Fruit fly (Drosophila melanogaster) whole organism, larva: ENCODE data around the gene CG13295.

Experiments used
- noc ChIP-seq: fragments of 200-800 bp; sonication (Bioruptor generic); optimal IDR thresholded peaks from 3 replicates; lab custom pipeline; 2019; ENCODE audit warnings: missing biosample characterization, mild to moderate bottlenecking, missing genetic modification characterization, moderate library complexity

The CG13295 gene

DNA sequence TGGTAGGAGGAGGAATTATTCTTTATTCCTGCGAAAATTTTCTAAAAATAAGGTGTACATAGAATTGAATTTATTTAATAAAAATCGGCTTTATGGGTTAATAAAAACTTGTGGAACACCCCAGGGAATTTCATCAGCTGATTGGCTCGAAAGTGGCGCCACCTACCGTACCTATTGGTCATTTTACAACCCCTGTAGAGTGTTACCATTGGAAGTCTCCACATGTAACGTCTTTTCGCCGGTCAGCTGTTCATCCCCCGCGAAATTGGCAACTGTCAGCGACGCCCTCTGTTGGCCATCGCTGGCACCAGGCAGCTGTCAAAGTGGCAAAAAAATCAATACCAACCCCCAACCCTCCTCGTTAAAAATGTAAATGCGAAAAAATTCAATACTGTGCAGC is 7.5 kb upstream of the CG13295 start, which contains the start of gene CG13293:
TSS of gene CG13293 (plus strand) at position 323 of the 400 bp plus-strand sequence.
- TF ChIP-seq noc, result no peak

DNA sequence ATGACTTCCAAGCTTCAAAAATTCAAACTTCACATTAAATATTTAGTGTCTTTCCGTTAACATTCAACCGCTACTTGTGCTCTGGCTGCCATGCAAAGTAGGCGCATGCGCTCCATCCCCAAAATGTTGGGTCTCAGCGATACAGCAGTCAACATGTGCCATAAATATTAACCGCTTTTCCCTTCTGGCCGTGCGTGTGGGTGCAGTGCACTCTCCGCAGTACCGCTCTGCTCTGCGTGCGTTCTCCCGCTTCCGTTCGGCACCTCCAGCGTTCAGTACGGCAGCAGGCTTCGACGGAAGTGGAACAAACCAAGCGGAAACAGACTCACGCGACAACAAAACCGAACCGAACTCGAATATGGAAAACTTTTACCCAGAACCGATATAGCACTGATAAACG is 1.4 kb upstream of the CG13295 start, which contains the start of gene ssp6:
TSS of gene ssp6 (plus strand) at position 294 of the 400 bp plus-strand sequence.
- TF ChIP-seq noc, result no peak

DNA sequence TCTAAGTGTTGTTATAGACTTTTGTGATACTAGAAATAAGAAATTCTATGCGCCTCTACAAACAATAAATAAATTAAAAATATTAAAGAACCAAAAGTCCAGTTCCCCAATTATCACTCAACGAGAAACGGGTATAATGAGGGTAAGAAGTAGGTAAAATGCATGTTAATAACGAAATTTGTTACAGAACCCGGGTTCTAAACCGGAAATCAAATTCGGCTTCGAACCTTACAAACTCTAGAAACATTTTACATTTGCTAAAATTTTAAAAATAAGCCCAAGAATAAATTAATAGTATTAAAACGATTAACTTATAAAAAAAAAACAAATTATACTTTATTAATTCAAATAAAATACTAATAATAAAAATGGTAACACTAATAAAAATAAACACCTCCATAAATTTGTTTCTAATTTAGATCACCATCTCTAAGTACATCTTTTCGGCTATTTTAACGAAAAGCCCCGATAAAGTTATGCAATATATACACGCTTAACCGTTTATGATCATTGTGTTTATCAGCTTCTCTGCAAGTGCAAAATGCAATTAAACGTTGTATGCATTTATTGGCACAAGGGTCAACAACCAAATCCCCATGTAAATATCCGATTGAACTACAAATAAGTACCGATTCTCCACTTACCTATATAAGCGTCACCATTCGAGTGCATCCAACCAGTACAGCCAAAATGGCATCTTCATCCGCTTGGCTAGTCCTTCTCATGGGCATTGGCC is 3.4 kb downstream of the CG13295 start, which contains the start of gene CG6602:
TSS of gene CG6602 (plus strand) at position 686 of the 736 bp plus-strand sequence.
- no peak for TF ChIP-seq noc

DNA sequence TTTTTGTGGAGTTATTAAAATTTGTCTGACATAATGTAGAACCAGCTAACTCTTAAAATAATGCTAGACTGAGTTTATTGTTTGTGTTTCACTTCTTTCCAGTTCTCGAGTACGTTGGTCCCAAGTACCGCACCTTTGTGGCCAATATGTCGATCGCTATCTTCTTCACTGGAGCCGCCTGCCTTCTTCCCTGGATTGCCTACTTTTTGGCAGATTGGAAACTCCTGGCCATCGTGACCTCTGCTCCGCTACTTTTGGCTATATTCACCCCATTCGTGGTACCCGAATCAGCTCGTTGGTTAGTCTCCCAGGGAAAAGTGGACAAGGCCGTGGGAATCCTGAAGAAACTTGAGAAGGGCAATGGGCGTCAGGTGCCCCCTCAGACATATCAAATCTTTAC is 4.9 kb downstream of the CG13295 start:
- TF ChIP-seq noc, result no peak

DNA sequence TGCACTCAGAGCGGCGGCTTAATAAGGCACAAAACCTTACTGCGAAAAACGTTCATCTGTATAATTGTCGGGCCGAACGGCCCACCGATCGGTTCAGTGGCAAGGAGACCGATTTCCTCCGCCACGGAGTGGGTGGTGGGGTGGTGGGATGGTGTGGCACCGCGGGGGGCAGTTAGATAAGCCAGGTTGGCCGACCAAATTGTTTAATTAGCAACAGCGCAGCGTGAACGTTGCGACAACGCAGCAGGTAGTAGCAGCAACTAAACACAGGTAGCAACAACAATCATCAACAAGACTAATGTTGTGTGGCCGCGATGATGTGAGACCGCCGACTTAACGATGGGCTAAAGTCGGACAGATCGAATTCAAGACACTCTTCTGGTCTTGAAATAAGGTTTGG is 6.9 kb downstream of the CG13295 start:
- TF ChIP-seq noc, result no peak

DNA sequence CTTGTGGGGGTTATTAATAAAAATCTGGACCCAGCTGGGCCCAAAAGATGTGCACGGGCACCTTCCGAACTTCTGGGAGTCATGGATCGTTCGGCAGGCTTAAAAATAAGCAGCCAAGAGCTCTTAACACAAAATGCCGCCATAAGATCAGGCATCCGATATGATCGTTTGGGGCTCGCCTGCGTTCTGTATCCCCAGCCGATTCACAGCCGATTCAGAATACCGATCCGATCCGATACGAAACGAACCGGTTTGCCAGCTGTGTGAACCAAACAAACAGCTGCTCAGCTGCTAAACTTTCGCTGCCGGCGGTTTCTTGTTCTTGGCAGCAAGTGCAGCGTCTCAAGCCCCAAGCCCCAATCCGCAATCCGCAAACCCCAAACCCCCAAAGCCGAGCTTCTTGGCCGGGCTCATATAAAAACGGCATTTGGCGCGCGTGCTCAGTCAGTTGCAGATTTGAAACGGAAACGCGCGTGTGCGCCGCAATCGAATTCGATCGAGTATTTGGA is 9.1 kb downstream of the CG13295 start, which contains the start of gene CG42269:
TSS of gene CG42269 (plus strand) at position 416 of the 509 bp plus-strand sequence.
- TF ChIP-seq noc, result no peak

DNA sequence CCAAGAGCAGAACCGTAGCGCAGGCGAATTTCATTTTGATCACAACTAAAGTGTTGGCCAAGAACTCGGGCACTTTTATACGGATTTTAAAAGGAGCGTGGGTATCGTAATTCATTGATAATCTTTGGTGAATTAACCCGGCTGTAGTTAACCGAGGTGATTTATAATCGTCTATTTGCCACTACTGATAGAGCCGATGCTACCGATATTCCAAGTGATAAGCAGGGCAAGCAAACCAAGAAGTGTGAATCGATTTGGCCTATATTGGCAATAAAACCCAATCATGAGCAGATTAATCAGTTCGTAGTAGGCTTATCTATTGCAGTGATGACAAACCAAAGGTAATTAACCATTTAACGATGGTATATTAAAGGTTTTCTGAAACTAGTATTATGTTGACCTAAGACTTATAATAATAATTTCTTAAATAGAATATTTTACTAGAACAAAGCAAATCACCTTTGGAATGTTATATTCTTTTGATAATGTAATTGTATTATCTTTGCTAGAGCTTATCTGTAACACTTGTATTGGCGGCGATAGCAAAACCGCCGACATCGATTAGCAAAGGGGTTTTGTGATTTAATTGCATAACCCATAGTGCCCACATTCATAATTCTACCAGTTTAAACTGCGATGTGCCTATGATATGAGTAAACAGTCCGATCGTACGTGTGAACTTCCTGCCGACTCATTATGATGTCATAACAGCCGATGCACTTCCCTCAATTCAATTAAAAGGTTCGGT is 12.0 kb downstream of the CG13295 start, which contains the start of gene CG10472:
TSS of gene CG10472 (minus strand) at position 51 of the 748 bp plus-strand sequence.
- TF ChIP-seq noc, result peak; percentile 24

DNA sequence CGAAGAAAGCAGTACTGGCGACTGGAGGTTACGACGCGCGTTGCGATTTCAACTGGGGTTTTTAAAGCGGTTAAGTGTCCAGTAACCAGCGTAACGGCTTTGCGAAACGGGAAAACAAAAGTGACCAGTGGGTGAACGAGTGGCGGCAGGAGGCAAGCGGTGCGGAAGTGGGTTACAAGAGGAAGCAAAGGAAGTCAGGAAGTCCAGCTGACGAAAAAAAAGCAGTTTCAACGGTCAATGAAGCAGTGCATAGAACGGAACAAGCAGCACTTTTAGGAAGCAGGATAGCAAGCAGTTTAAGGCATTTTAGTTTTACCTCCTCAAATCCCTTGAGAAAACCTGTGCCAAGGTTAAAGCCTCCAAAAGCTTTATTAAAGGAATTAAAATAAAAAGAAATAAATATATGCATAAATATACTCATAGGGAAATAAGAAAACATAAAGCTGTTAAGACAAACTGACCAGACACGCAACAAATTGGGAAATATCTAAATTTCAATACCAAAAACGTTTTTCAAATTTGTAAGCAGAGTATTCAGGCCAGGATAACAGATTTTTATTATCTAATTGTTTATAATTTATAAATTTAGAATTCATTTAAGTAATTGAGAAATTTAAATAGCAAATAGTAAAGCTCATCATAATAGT is 15.9 kb downstream of the CG13295 start, which contains the start of gene CG6592:
TSS of gene CG6592 (plus strand) at position 597 of the 647 bp plus-strand sequence.
- TF ChIP-seq noc, result no peak

DNA sequence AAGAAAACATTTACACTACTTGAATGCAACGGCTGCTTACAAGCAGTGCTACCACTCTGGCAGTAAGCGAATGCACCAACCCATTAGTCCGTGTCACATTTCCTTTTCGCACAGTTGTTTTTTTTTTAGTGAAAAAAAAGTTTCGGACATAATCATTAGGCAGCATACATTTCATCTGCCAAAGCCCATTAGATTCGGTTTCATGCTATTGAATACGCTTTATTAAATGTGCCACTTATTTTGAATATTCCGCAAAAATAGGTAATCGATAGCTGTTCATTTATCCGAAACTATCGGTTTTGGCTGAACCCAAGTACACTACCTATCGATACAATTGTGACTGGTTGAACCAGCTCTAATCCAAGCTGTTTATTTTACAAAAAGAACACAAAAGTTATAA is 20.2 kb downstream of the CG13295 start, which contains the start of gene tant:
TSS of gene tant (plus strand) at position 334 of the 400 bp plus-strand sequence.
- TF ChIP-seq noc, result no peak

DNA sequence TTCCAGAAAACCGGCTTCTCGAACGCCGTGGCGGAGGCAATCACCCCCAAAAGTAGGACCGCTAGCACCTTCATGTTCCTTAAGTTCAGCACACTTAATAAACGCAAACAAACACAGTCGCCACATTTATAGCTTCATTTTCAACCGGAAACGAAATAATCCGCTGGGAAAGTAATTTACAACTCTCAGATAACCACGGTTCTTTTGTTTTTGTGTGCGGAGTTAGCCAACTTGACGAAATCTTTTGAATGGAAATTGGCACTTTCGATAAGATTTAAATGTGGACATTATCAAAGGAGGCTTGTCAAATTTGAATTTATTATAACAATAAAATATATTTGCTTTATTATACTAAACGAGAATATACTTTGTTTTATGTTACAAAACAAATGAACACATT is 20.7 kb downstream of the CG13295 start, which contains the start of gene Jon65Ai:
TSS of gene Jon65Ai (minus strand) at position 101 of the 400 bp plus-strand sequence.
- TF ChIP-seq noc, result peak; percentile 29

DNA sequence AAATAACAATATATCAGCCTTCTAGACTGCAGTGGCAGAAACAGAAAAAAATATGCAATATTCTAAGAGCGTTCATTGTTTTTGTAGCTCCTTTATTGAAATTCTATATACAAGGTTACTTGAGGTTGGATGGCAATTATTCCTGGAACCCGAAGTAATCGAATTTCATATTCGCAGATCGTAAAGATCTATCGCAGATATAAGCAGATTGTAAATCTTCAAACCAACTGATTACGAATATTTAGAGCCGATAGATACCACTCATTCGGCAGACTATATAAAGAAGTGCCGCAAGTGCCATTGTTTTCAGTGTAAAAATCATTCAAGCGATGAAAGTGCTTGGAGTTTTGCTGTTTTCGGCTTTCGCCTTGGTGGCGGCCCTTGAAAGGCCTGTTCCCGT is 23.0 kb downstream of the CG13295 start, which contains the start of gene Jon65Aii:
TSS of gene Jon65Aii (plus strand) at position 301 of the 400 bp plus-strand sequence.
- TF ChIP-seq noc, result peak; percentile 5

DNA sequence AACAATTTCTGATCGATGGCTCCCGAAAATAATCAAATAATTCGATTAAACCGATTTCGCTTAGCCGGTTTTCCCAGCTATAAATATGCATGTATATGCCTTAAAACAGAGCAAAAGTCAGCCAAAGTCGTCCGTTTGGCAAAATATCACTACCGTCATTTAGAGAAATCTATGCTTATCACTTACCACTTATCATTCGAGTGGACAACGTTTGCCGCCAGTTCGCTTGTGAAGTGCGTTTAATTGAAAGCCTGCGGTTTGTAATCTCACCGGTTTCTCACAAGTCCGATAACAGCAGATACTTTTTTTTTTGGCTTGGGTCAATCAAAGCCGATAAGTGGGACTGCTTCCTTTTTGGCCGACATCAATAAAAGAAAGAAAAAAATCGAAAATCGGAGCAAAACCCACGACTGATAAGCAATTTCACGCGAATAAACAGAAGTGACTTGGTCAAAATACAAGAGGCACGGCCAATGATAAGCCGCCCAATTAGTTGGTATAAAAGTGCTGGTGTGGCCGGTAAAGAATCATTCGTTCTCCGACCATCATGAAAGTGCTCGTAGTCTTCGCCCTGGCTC is 24.7 kb downstream of the CG13295 start, which contains the start of gene Jon65Aiii:
TSS of gene Jon65Aiii (plus strand) at position 528 of the 578 bp plus-strand sequence.
- TF ChIP-seq noc, result peak; percentile 74

DNA sequence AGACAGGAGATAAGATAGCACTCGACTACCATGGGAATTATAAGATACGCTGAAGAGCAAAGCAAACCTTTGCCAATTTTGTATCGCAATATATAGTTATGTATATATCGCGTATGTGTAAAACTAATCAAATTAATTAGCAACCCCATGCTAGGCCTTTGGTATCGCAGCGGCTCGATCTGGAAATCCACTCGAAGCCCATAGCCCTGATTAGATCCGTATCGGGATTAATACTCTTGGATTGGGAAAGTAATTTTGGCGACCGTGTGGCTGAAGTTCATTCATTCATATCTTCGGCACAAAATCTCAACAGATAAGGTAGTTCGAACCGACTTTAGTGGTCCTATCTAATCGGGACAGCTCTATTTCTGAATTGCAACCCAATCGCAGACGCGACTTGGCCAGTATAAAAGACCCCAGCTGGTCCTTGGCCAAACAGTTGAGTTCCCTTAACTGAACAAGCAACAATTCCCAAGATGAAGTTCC is 36.3 kb downstream of the CG13295 start, which contains the start of gene Jon65Aiv:
TSS of gene Jon65Aiv (plus strand) at position 436 of the 486 bp plus-strand sequence.
- TF ChIP-seq noc, result peak; percentile 62

DNA sequence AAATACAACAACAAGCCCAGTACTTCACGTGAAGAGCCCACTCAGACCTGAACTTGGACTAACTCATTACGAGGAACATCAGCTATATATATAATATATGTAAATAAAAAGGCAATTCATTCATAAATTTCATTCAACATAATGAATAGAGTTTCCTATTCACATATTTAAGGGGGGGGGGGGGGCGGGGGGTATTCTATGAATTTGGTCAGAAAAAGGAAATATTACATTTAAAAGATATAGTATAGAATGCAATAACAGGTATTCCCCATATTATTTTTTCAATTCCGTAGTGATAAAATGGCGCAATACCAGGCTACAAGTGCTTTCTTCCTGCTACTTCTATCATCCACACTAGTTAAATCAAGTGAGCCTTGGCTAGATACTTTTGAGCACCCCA is 38.2 kb downstream of the CG13295 start, which contains the start of gene CG6462:
TSS of gene CG6462 (plus strand) at position 301 of the 400 bp plus-strand sequence.
- TF ChIP-seq noc, result no peak

DNA sequence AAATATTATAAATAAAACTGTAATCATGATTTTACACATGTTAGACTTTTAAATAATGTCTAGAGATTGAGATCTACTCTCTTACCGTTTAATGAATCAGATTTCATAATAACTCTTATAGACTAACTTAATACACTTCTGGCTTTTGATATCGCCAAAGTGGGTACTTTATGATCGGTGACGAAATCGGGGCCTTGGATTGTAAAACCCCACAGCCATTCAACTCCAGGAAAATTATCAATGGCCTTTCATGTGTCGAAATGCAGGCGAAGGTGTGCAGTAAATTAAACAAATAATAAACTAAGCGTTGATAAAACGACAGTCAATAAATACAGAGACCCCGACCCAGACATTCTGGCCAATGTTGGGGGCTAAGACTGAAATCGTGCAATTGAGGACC is 38.9 kb downstream of the CG13295 start:
- no peak for TF ChIP-seq noc
